Fruit fly (Drosophila melanogaster) whole organism, prepupa: ENCODE results near the gene Bug22.

ENCODE experiments used
- CG11762 ChIP-seq: fragments of 200-800 bp; sonication (Bioruptor generic); optimal IDR thresholded peaks from 3 replicates; lab custom pipeline; 2016; ENCODE audit warnings: missing biosample characterization, missing genetic modification characterization; ENCODE audit not compliant: insufficient read depth
- CG31627 ChIP-seq: fragments of 200-800 bp; sonication (Bioruptor generic); optimal IDR thresholded peaks from 3 replicates; lab custom pipeline; 2016; ENCODE audit warnings: missing biosample characterization, missing genetic modification characterization
- CG34406 ChIP-seq: fragments of 200-800 bp; sonication (Bioruptor generic); optimal IDR thresholded peaks from 3 replicates; lab custom pipeline; 2016; ENCODE audit warnings: missing biosample characterization, missing genetic modification characterization
- CG6792 ChIP-seq: fragments of 200-800 bp; sonication (Bioruptor generic); optimal IDR thresholded peaks from 3 replicates; lab custom pipeline; 2016; ENCODE audit warnings: missing biosample characterization, missing genetic modification characterization
- CG9139 ChIP-seq: fragments of 200-800 bp; sonication (Bioruptor generic); optimal IDR thresholded peaks from 3 replicates; lab custom pipeline; 2017; ENCODE audit warnings: missing biosample characterization, mild to moderate bottlenecking, missing genetic modification characterization
- Eip93F ChIP-seq: fragments of 200-800 bp; sonication (Bioruptor generic); optimal IDR thresholded peaks from 2 replicates; lab custom pipeline; 2016; ENCODE audit warnings: missing biosample characterization, mild to moderate bottlenecking, missing genetic modification characterization
- Hr39 ChIP-seq: fragments of 200-800 bp; sonication (Bioruptor generic); optimal IDR thresholded peaks from 2 replicates; lab custom pipeline; 2016; ENCODE audit warnings: missing biosample characterization, missing genetic modification characterization
- Lpt ChIP-seq: fragments of 200-800 bp; sonication (Bioruptor generic); optimal IDR thresholded peaks from 3 replicates; lab custom pipeline; 2016; ENCODE audit warnings: missing biosample characterization, missing genetic modification characterization
- Smox ChIP-seq: fragments of 200-800 bp; sonication (Bioruptor generic); optimal IDR thresholded peaks from 3 replicates; lab custom pipeline; 2016; ENCODE audit warnings: missing biosample characterization, missing genetic modification characterization
- dsx ChIP-seq: fragments of 200-800 bp; optimal IDR thresholded peaks from 3 replicates; lab custom pipeline; 2019; ENCODE audit warnings: missing biosample characterization, mild to moderate bottlenecking, missing genetic modification characterization, moderate library complexity; ENCODE audit not compliant: poor library complexity, severe bottlenecking
- fd59A ChIP-seq: fragments of 200-800 bp; sonication (Bioruptor generic); optimal IDR thresholded peaks from 2 replicates; lab custom pipeline; 2017; ENCODE audit warnings: missing biosample characterization, mild to moderate bottlenecking, missing genetic modification characterization, missing genetic modification reagents
- fkh ChIP-seq: fragments of 200-800 bp; sonication (Bioruptor generic); optimal IDR thresholded peaks from 3 replicates; lab custom pipeline; 2017; ENCODE audit warnings: missing biosample characterization, mild to moderate bottlenecking, missing genetic modification characterization, moderate library complexity
- salr ChIP-seq, 2 experiments: fragments of 200-800 bp; sonication (Bioruptor generic); optimal IDR thresholded peaks; 3 replicates each; lab custom pipeline; 2016 to 2018; ENCODE audit warnings: missing biosample characterization in 2 of 2, missing genetic modification characterization in 2 of 2, mild to moderate bottlenecking in 1 of 2

- no peak for TF ChIP-seq fkh
- TF ChIP-seq fd59A (GFP tag; lab: Kevin White, UChicago), result no peak
- no peak for TF ChIP-seq CG9139 (GFP tag; lab: Kevin White, UChicago)
- no peak for TF ChIP-seq CG34406 (GFP tag; lab: Kevin White, UChicago)
- TF ChIP-seq Hr39 (GFP tag; lab: Kevin White, UChicago), result no peak
- no peak for TF ChIP-seq Smox (GFP tag; lab: Kevin White, UChicago)
- no peak for TF ChIP-seq dsx (GFP tag; lab: Kevin White, UChicago)
- TF ChIP-seq CG11762 (GFP tag; lab: Kevin White, UChicago), result no peak
- no peak for TF ChIP-seq Eip93F (GFP tag; lab: Kevin White, UChicago)
- TF ChIP-seq CG6792 (GFP tag; lab: Kevin White, UChicago), result no peak
- TF ChIP-seq salr (GFP tag; optimal IDR thresholded peaks at IDR 0.05; lab: Kevin White, UChicago), result no peak
- TF ChIP-seq Lpt (GFP tag; lab: Kevin White, UChicago), result no peak
- TF ChIP-seq CG31627 (GFP tag; lab: Kevin White, UChicago), result no peak
Observed at dm6 chr2L:10395035-10395434, 35.7 kb downstream of the Bug22 start.
